Fruit fly (Drosophila melanogaster) whole organism, embryonic: ENCODE measurements around the gene CG9616.

Experiments
- CG10979 ChIP-seq: fragments of 200-800 bp; sonication (Bioruptor generic); optimal IDR thresholded peaks from 2 replicates; lab custom pipeline; 2018; ENCODE audit warnings: missing biosample characterization, mild to moderate bottlenecking, missing genetic modification characterization, moderate library complexity
- CG11696 ChIP-seq: fragments of 200-800 bp; sonication (Bioruptor generic); IDR thresholded peaks from 2 replicates; pipeline ENCODE4 v1.3.6; 2022; ENCODE audit warnings: missing biosample characterization, missing genetic modification characterization
- CG12236 ChIP-seq: fragments of 200-800 bp; sonication (Bioruptor generic); optimal IDR thresholded peaks from 2 replicates; lab custom pipeline; 2016; ENCODE audit warnings: missing biosample characterization, missing genetic modification characterization
- CG12659 ChIP-seq: fragments of 200-800 bp; sonication (Bioruptor generic); optimal IDR thresholded peaks from 3 replicates; lab custom pipeline; 2017; ENCODE audit warnings: mild to moderate bottlenecking, missing biosample characterization, missing genetic modification reagents, missing genetic modification characterization
- CG13123 ChIP-seq: fragments of 200-800 bp; sonication (Bioruptor generic); optimal IDR thresholded peaks from 2 replicates; lab custom pipeline; 2016; ENCODE audit warnings: missing biosample characterization, missing genetic modification characterization
- CG14965 ChIP-seq: fragments of 200-800 bp; sonication (Bioruptor generic); optimal IDR thresholded peaks from 2 replicates; lab custom pipeline; 2016; ENCODE audit warnings: missing biosample characterization, missing genetic modification characterization, borderline replicate concordance
- CG16779 ChIP-seq: fragments of 200-800 bp; sonication (Bioruptor generic); IDR thresholded peaks from 2 replicates; pipeline ENCODE4 v1.3.6; 2022; ENCODE audit warnings: missing biosample characterization, missing genetic modification characterization
- CG16813 ChIP-seq: fragments of 200-800 bp; sonication (Bioruptor generic); IDR thresholded peaks from 3 replicates; pipeline ENCODE4 v1.3.6; 2022; ENCODE audit warnings: missing biosample characterization, missing genetic modification characterization; ENCODE audit not compliant: partially characterized antibody
- CG17385 ChIP-seq: fragments of 200-800 bp; sonication (Bioruptor generic); optimal IDR thresholded peaks from 3 replicates; lab custom pipeline; 2018; ENCODE audit warnings: missing biosample characterization, mild to moderate bottlenecking, missing genetic modification characterization
- CG17612 ChIP-seq: fragments of 200-800 bp; sonication (Bioruptor generic); IDR thresholded peaks from 2 replicates; pipeline ENCODE4 v1.3.6; 2022; ENCODE audit warnings: missing biosample characterization, missing genetic modification characterization
- CG18619 ChIP-seq: fragments of 200-800 bp; sonication (Bioruptor generic); optimal IDR thresholded peaks from 3 replicates; lab custom pipeline; 2017; ENCODE audit warnings: missing biosample characterization, mild to moderate bottlenecking, missing genetic modification characterization
- CG2202 ChIP-seq: fragments of 200-800 bp; sonication (Bioruptor generic); optimal IDR thresholded peaks from 2 replicates; lab custom pipeline; 2018; ENCODE audit warnings: missing biosample characterization, mild to moderate bottlenecking, missing genetic modification characterization
- CG4360 ChIP-seq: fragments of 200-800 bp; sonication (Bioruptor generic); IDR thresholded peaks from 2 replicates; pipeline ENCODE4 v1.3.6; 2022; ENCODE audit warnings: missing biosample characterization, missing genetic modification characterization
- CG5180 ChIP-seq: fragments of 200-800 bp; sonication (Bioruptor generic); optimal IDR thresholded peaks from 3 replicates; lab custom pipeline; 2017; ENCODE audit warnings: missing biosample characterization, missing genetic modification characterization, mild to moderate bottlenecking, moderate library complexity, missing genetic modification reagents
- CG6175 ChIP-seq: fragments of 200-800 bp; sonication (Bioruptor generic); IDR thresholded peaks from 3 replicates; pipeline ENCODE4 v1.3.6; 2022; ENCODE audit warnings: missing biosample characterization, missing genetic modification characterization
- CG6272 ChIP-seq: fragments of 200-800 bp; sonication (Bioruptor generic); IDR thresholded peaks from 2 replicates; pipeline ENCODE4 v1.3.6; 2022; ENCODE audit warnings: missing biosample characterization, missing genetic modification characterization
- CG8359 ChIP-seq: fragments of 200-800 bp; sonication (Bioruptor generic); optimal IDR thresholded peaks from 2 replicates; lab custom pipeline; 2017; ENCODE audit warnings: missing biosample characterization, mild to moderate bottlenecking, missing genetic modification characterization, borderline replicate concordance
- CG9437 ChIP-seq: fragments of 200-800 bp; sonication (Bioruptor generic); optimal IDR thresholded peaks from 2 replicates; lab custom pipeline; 2018; ENCODE audit warnings: missing biosample characterization, mild to moderate bottlenecking, missing genetic modification characterization
- Dip3 ChIP-seq: fragments of 200-800 bp; sonication (Bioruptor generic); optimal IDR thresholded peaks from 3 replicates; lab custom pipeline; 2016; ENCODE audit warnings: missing biosample characterization, missing genetic modification characterization
- Elba2 ChIP-seq: fragments of 200-800 bp; sonication (Bioruptor generic); optimal IDR thresholded peaks from 3 replicates; lab custom pipeline; 2016; ENCODE audit warnings: missing biosample characterization, missing genetic modification characterization
- Gsc ChIP-seq: fragments of 200-800 bp; sonication (Bioruptor generic); IDR thresholded peaks from 2 replicates; pipeline ENCODE4 v1.3.6; 2022; ENCODE audit warnings: missing biosample characterization, missing genetic modification characterization
- HLH54F ChIP-seq: fragments of 200-800 bp; sonication (Bioruptor generic); optimal IDR thresholded peaks from 3 replicates; lab custom pipeline; 2016; ENCODE audit warnings: missing biosample characterization, missing genetic modification characterization
- Hmr ChIP-seq: fragments of 200-800 bp; sonication (Bioruptor generic); optimal IDR thresholded peaks from 3 replicates; lab custom pipeline; 2017; ENCODE audit warnings: mild to moderate bottlenecking, missing biosample characterization, missing genetic modification reagents, missing genetic modification characterization
- Jarid2 ChIP-seq: fragments of 200-800 bp; sonication (Bioruptor generic); optimal IDR thresholded peaks from 3 replicates; lab custom pipeline; 2017; ENCODE audit warnings: mild to moderate bottlenecking, missing biosample characterization, missing genetic modification reagents, missing genetic modification characterization
- MESR4 ChIP-seq: fragments of 200-800 bp; sonication (Bioruptor generic); optimal IDR thresholded peaks from 2 replicates; lab custom pipeline; 2018; ENCODE audit warnings: missing biosample characterization, mild to moderate bottlenecking, missing genetic modification characterization, moderate library complexity
- NC2β ChIP-seq: fragments of 200-800 bp; sonication (Bioruptor generic); optimal IDR thresholded peaks from 2 replicates; lab custom pipeline; 2016; ENCODE audit warnings: missing biosample characterization, missing genetic modification characterization
- NfI ChIP-seq: fragments of 200-800 bp; sonication (Bioruptor generic); optimal IDR thresholded peaks from 3 replicates; lab custom pipeline; 2018; ENCODE audit warnings: missing biosample characterization, mild to moderate bottlenecking, missing genetic modification characterization, moderate library complexity
- Ptx1 ChIP-seq: fragments of 200-800 bp; sonication (Bioruptor generic); IDR thresholded peaks from 2 replicates; pipeline ENCODE4 v1.3.6; 2022; ENCODE audit warnings: missing biosample characterization, missing genetic modification characterization
- Spps ChIP-seq: fragments of 200-800 bp; sonication (Bioruptor generic); optimal IDR thresholded peaks from 2 replicates; lab custom pipeline; 2018; ENCODE audit warnings: missing biosample characterization, mild to moderate bottlenecking, missing genetic modification characterization
- Trl ChIP-seq, 3 experiments: fragments of >200 bp in 2 of 3; fragments of 200-800 bp in 1 of 3; sonication (Bioruptor generic) in 1 of 3; optimal IDR thresholded peaks; 2 replicates in 1 of 3; 3 replicates in 2 of 3; lab custom pipeline; 2016 to 2017; ENCODE audit warnings: missing biosample characterization in 1 of 3, missing genetic modification characterization in 1 of 3
- ci ChIP-seq: fragments of 200-800 bp; sonication (Bioruptor generic); IDR thresholded peaks from 3 replicates; pipeline ENCODE4 v1.3.6; 2022; ENCODE audit warnings: missing biosample characterization, missing genetic modification characterization
- fd96Cb ChIP-seq: fragments of 200-800 bp; sonication (Bioruptor generic); optimal IDR thresholded peaks from 2 replicates; lab custom pipeline; 2018; ENCODE audit warnings: missing biosample characterization, mild to moderate bottlenecking, missing genetic modification characterization, moderate library complexity
- hbn ChIP-seq: fragments of 200-800 bp; sonication (Bioruptor generic); IDR thresholded peaks from 2 replicates; pipeline ENCODE4 v1.3.6; 2022; ENCODE audit warnings: missing biosample characterization, missing genetic modification characterization; ENCODE audit not compliant: partially characterized antibody
- jing ChIP-seq: fragments of 200-800 bp; sonication (Bioruptor generic); optimal IDR thresholded peaks from 2 replicates; lab custom pipeline; 2018; ENCODE audit warnings: missing biosample characterization, mild to moderate bottlenecking, missing genetic modification characterization
- lab ChIP-seq: fragments of 200-800 bp; sonication (Bioruptor generic); optimal IDR thresholded peaks from 3 replicates; lab custom pipeline; 2017; ENCODE audit warnings: missing biosample characterization, missing genetic modification characterization, mild to moderate bottlenecking, moderate library complexity, missing genetic modification reagents
- mam ChIP-seq: fragments of 200-800 bp; sonication (Bioruptor generic); optimal IDR thresholded peaks from 3 replicates; lab custom pipeline; 2016; ENCODE audit warnings: missing biosample characterization, missing genetic modification characterization
- nerfin-2 ChIP-seq: fragments of 200-800 bp; sonication (Bioruptor generic); IDR thresholded peaks from 2 replicates; pipeline ENCODE4 v1.3.6; 2022; ENCODE audit warnings: missing biosample characterization, missing genetic modification characterization; ENCODE audit not compliant: partially characterized antibody
- onecut ChIP-seq: fragments of 200-800 bp; sonication (Bioruptor generic); IDR thresholded peaks from 2 replicates; pipeline ENCODE4 v1.3.6; 2022; ENCODE audit warnings: missing biosample characterization, missing genetic modification characterization
- pan ChIP-seq, 4 experiments: fragments of >200 bp in 3 of 4; fragments of 200-800 bp in 1 of 4; sonication (Bioruptor generic) in 1 of 4; optimal IDR thresholded peaks in 3 of 4; IDR thresholded peaks in 1 of 4; 2 replicates each; pipeline versions ENCODE4 v1.3.6 to Lab custom; 2017 to 2022; ENCODE audit warnings: missing biosample characterization in 2 of 4, missing genetic modification characterization in 2 of 4, mixed read lengths in 1 of 4
- psq ChIP-seq: fragments of 200-800 bp; sonication (Bioruptor generic); optimal IDR thresholded peaks from 2 replicates; lab custom pipeline; 2017; ENCODE audit warnings: missing biosample characterization, missing genetic modification characterization
- ro ChIP-seq: fragments of 200-800 bp; sonication (Bioruptor generic); IDR thresholded peaks from 2 replicates; pipeline ENCODE4 v1.3.6; 2022; ENCODE audit warnings: missing biosample characterization, missing genetic modification characterization
- tgo ChIP-seq: fragments of 200-800 bp; sonication (Bioruptor generic); IDR thresholded peaks from 3 replicates; pipeline ENCODE4 v1.3.6; 2022; ENCODE audit warnings: missing biosample characterization, missing genetic modification characterization
- tna ChIP-seq: fragments of 200-800 bp; sonication (Bioruptor generic); IDR thresholded peaks from 2 replicates; pipeline ENCODE4 v1.3.6; 2022; ENCODE audit warnings: missing biosample characterization, missing genetic modification characterization; ENCODE audit not compliant: partially characterized antibody
- zen ChIP-seq: fragments of 200-800 bp; sonication (Bioruptor generic); optimal IDR thresholded peaks from 3 replicates; lab custom pipeline; 2018; ENCODE audit warnings: missing biosample characterization, mild to moderate bottlenecking, missing genetic modification characterization, moderate library complexity

The CG9616 gene

DNA sequence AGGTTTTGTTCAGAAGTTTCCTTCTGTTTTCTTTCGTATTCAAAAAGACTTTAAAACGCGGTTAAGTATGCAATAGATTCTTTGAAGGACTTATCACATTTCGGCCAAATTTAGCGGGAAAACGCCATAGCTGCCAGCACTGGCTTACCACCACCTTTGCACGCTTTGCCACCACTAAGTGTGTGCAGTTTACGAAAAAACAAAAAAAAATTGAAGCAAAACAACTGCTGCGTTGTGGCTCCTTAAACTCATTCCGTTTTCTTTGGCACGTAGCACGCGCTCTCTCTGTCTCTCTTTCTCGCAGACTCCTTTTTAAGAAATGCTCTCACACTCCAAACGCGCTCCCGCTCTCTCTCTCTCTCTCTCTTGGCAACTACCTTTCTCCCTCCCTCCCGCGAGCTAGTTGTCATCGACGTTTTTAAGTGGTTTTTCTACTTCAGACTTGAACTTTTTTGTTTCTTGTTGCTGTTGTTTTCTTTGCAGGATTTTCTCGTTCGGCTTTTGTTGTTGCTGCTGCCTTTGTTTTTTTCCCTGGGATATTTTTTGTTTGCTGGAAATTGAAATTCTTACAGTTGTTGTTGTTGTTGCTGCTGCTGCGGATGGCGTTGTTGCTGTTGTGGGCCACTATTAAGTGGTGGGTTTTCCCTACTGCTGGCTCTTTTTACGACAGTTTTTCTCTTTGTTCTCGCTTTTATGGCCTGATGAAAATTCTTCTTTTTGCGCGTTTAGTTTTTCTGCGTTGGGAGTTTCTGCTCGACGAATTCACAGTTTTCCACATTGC lies 33.4 kb upstream of the CG9616 start (continued):
- TF ChIP-seq nerfin-2 (GFP tag; lab: Robert Waterston, UW) (no peak), CG13123 (GFP tag; lab: Kevin White, UChicago) (no peak), Elba2 (GFP tag; lab: Kevin White, UChicago) (no peak)

DNA sequence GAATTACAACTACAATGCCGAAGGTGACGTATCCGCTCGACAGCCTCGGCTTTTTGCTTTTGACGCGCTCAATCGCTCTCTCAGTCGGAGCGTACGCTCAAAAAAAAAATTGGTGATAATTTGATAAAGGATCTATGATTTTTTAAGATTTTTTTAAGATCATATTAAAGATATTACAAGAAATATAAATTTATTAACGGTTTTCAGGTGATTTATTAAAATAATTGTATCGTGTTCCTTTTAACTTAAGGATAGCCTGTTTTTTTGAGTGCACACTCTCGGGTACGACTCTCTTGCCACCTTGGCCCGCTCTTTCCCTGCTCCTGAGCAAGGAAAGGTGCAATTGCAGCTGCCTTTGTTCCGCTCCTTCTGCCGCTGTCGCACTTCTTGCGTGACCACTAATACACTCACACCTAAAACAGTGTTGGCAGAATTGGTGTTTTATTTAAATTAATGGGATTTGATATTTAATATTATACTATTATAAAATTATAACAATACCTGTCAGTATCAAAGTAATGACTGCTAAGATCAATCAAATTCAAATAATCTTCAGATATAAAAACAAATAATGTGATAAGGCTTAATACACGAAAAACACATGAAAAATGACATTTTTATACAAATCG lies 32.7 kb upstream of the CG9616 start:
- TF ChIP-seq CG11696 (GFP tag; lab: Robert Waterston, UW) (peak; percentile 68; the same call in 1 of the 2 replicates), ro (0 out of 2 replicates have a peak, but pooled peaks have one; percentile 12), CG9437 (peak; percentile 54), psq (peak; percentile 55), CG10979 (tag; lab: Kevin White, UChicago) (peak; percentile 93), Spps (tag; lab: Kevin White, UChicago) (peak; percentile 64), mam (GFP tag; lab: Kevin White, UChicago) (no peak), CG6175 (GFP tag; lab: Robert Waterston, UW) (0 out of 3 replicates have a peak, but pooled peaks have one; percentile 23), CG12236 (GFP tag; lab: Kevin White, UChicago) (no peak), tna (GFP tag; lab: Robert Waterston, UW) (no peak), Jarid2 (GFP tag; lab: Kevin White, UChicago) (no peak), zen (peak; percentile 95), CG2202 (peak; percentile 78), CG18619 (peak; percentile 73), CG16779 (no peak), hbn (GFP tag; lab: Robert Waterston, UW) (no peak), Ptx1 (GFP tag; lab: Robert Waterston, UW) (peak; percentile 77), Hmr (GFP tag; lab: Kevin White, UChicago) (peak; percentile 86), CG16813 (GFP tag; lab: Robert Waterston, UW) (no peak), ci (GFP tag; lab: Robert Waterston, UW) (peak; percentile 90), NfI (peak; percentile 69), Dip3 (GFP tag; lab: Kevin White, UChicago) (no peak), CG17612 (GFP tag; lab: Robert Waterston, UW) (0 out of 2 replicates have a peak, but pooled peaks have one; percentile 40), onecut (GFP tag; lab: Robert Waterston, UW) (peak; percentile 81), CG12659 (GFP tag; lab: Kevin White, UChicago) (peak; percentile 65), tgo (GFP tag; lab: Robert Waterston, UW) (peak; percentile 74), CG6272 (peak; percentile 71), CG4360 (GFP tag; lab: Robert Waterston, UW) (peak; percentile 66), jing (GFP tag; lab: Kevin White, UChicago) (peak; percentile 46), Trl (optimal IDR thresholded peaks at IDR 0.05; lab: Kevin White, UChicago) (peak; percentile 42 to 68), Trl (GFP tag; optimal IDR thresholded peaks at IDR 0.05; lab: Kevin White, UChicago) (no peak), NC2β (GFP tag; lab: Kevin White, UChicago) (peak; percentile 3), Gsc (GFP tag; lab: Robert Waterston, UW) (no peak), pan (optimal IDR thresholded peaks at IDR 0.05; lab: Kevin White, UChicago) (no peak), pan (GFP tag; optimal IDR thresholded peaks at IDR 0.05 in 1 of 2, IDR thresholded peaks at IDR 0.05 in 1 of 2) (peak in 1 of 2 experiments; percentile 88), fd96Cb (tag; lab: Kevin White, UChicago) (peak; percentile 63), HLH54F (GFP tag; lab: Kevin White, UChicago) (peak; percentile 36), CG5180 (GFP tag; lab: Kevin White, UChicago) (peak; percentile 32), CG14965 (GFP tag; lab: Kevin White, UChicago) (no peak), MESR4 (no peak), CG8359 (peak; percentile 57), CG17385 (peak; percentile 78), lab (GFP tag; lab: Kevin White, UChicago) (peak; percentile 91)
